Worm (Caenorhabditis elegans) whole organism, young adult: ENCODE data around the gene K09C4.5.

ENCODE experiments used
- F39B2.1 ChIP-seq: fragments of 200-800 bp; sonication (Bioruptor generic); IDR thresholded peaks from 2 replicates; pipeline ENCODE4 v1.3.6; 2022; ENCODE audit warnings: missing genetic modification reagents, missing genetic modification characterization, missing compliant biosample characterization
- cebp-2 ChIP-seq: fragments of 200-800 bp; sonication (Bioruptor generic); IDR thresholded peaks from 2 replicates; pipeline ENCODE4 v1.3.6; 2022; ENCODE audit warnings: missing genetic modification characterization, missing compliant biosample characterization
- ceh-91 ChIP-seq: fragments of 200-800 bp; sonication (Bioruptor generic); IDR thresholded peaks from 2 replicates; pipeline ENCODE4 v1.3.6; 2022; ENCODE audit warnings: missing genetic modification reagents, missing genetic modification characterization, missing compliant biosample characterization
- dpl-1 ChIP-seq: fragments of 150-350 bp; optimal IDR thresholded peaks from 2 replicates; lab custom pipeline; 2014; ENCODE audit warnings: missing biosample characterization, missing genetic modification reagents, missing genetic modification characterization
- lir-1 ChIP-seq: fragments of 200-800 bp; sonication (Bioruptor generic); conservative IDR thresholded peaks from 2 replicates; pipeline ENCODE4 v1.3.6; 2022; ENCODE audit warnings: missing genetic modification reagents, missing genetic modification characterization, missing compliant biosample characterization
- nhr-120 ChIP-seq: fragments of 200-800 bp; sonication (Bioruptor generic); IDR thresholded peaks from 2 replicates; pipeline ENCODE4 v1.3.6; 2022; ENCODE audit warnings: missing genetic modification characterization, missing compliant biosample characterization
- nhr-179 ChIP-seq: sonication (generic microtip); optimal IDR thresholded peaks from 2 replicates; lab custom pipeline; 2016; ENCODE audit warnings: mild to moderate bottlenecking, missing genetic modification characterization, missing compliant biosample characterization
- pha-4 ChIP-seq: fragments of 150-350 bp; sonication (generic microtip); optimal IDR thresholded peaks from 2 replicates; lab custom pipeline; 2014; ENCODE audit warnings: missing biosample characterization, missing genetic modification reagents, missing genetic modification characterization
- snpc-4 ChIP-seq, 5 experiments: fragments of 150-350 bp in 1 of 5; sonication (generic microtip) in 4 of 5; optimal IDR thresholded peaks; 2 replicates each; lab custom pipeline; 2014 to 2018; ENCODE audit warnings: missing genetic modification characterization in 5 of 5, missing biosample characterization in 3 of 5, antibody characterized with exemption in 2 of 5, mild to moderate bottlenecking in 2 of 5, missing compliant biosample characterization in 2 of 5, missing genotype in 2 of 5, moderate library complexity in 2 of 5, missing genetic modification reagents in 1 of 5
- unc-62 ChIP-seq: fragments of 150-350 bp; optimal IDR thresholded peaks from 2 replicates; lab custom pipeline; 2014; ENCODE audit warnings: missing biosample characterization, missing genetic modification reagents, missing genetic modification characterization

DNA sequence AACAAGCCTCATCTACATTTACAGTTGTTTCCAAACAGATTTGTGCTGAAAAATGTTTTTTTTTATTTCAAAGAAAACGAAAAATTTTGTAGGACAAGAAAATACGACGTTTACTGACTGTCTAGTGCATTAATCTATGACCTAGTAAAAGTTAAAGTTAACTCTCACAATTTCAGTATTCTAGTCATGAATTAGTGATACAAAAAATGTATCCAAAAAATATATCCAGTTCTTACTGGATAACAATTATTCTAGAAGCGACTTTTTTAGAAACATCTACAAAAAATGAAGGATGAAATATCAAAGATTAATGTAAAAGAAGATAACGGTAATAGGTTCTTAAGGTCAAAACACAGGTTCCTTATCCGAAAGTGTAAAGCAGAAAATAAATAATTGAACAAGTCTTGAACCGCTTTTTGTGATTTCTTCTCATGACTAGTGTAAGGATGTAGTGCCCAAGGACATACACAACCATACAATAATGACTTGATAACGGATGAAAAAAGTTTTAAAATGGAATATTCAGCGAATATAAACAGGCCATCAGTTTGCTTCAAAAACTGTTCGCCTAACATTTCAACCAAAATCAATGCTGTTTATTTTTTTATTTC is 31.8 kb upstream of the K09C4.5 start, which contains the start of gene pqn-37:
- TF ChIP-seq cebp-2, result no peak
- TF ChIP-seq nhr-120 (GFP tag; lab: Robert Waterston, UW), result no peak
- no peak for TF ChIP-seq unc-62
- TF ChIP-seq ceh-91 (GFP tag; lab: Robert Waterston, UW), result no peak
- no peak for TF ChIP-seq F39B2.1 (GFP tag; lab: Robert Waterston, UW)
- TF ChIP-seq lir-1 (GFP tag; lab: Robert Waterston, UW), result no peak
- no peak for TF ChIP-seq nhr-179 (tag; lab: Kevin White, UChicago)
- TF ChIP-seq dpl-1, result no peak
- no peak for TF ChIP-seq snpc-4 (GFP tag; optimal IDR thresholded peaks at IDR 0.05; lab: Kevin White, UChicago)
- no peak for TF ChIP-seq snpc-4 (tag; optimal IDR thresholded peaks at IDR 0.05; lab: Kevin White, UChicago)
- TF ChIP-seq pha-4 (tag; lab: Kevin White, UChicago), result no peak
